Worm (Caenorhabditis elegans) whole organism, late embryonic: ENCODE data around the gene nlp-36.

Experiments used
- C38D4.7 ChIP-seq: fragments of 200-800 bp; sonication (Bioruptor generic); optimal IDR thresholded peaks from 2 replicates; lab custom pipeline; 2018; ENCODE audit warnings: mild to moderate bottlenecking, missing genetic modification characterization, moderate library complexity, missing compliant biosample characterization
- K09A11.1 ChIP-seq: sonication (generic microtip); optimal IDR thresholded peaks from 2 replicates; lab custom pipeline; 2017; ENCODE audit warnings: antibody characterized with exemption, mild to moderate bottlenecking, missing genetic modification characterization, missing compliant biosample characterization; ENCODE audit not compliant: insufficient read depth
- Y22D7AL.16 ChIP-seq: sonication (generic microtip); optimal IDR thresholded peaks from 2 replicates; lab custom pipeline; 2016; ENCODE audit warnings: missing genetic modification characterization, missing compliant biosample characterization
- ahr-1 ChIP-seq: sonication (generic microtip); optimal IDR thresholded peaks from 2 replicates; lab custom pipeline; 2016; ENCODE audit warnings: missing genetic modification characterization, missing compliant biosample characterization
- ceh-19 ChIP-seq: fragments of 200-800 bp; sonication (Bioruptor generic); optimal IDR thresholded peaks from 2 replicates; lab custom pipeline; 2018; ENCODE audit warnings: mild to moderate bottlenecking, missing genetic modification characterization, missing compliant biosample characterization
- ceh-24 ChIP-seq: sonication (generic microtip); optimal IDR thresholded peaks from 2 replicates; lab custom pipeline; 2016; ENCODE audit warnings: mild to moderate bottlenecking, missing genetic modification characterization, missing compliant biosample characterization
- ceh-30 ChIP-seq: fragments of 150-350 bp; optimal IDR thresholded peaks from 2 replicates; lab custom pipeline; 2014; ENCODE audit warnings: missing biosample characterization, missing genetic modification characterization
- ceh-31 ChIP-seq: sonication (generic microtip); optimal IDR thresholded peaks from 2 replicates; lab custom pipeline; 2016; ENCODE audit warnings: missing genetic modification characterization, missing compliant biosample characterization
- ceh-34 ChIP-seq: sonication (generic microtip); optimal IDR thresholded peaks from 2 replicates; lab custom pipeline; 2016; ENCODE audit warnings: mild to moderate bottlenecking, missing genetic modification characterization, missing compliant biosample characterization
- ceh-45 ChIP-seq: fragments of 200-800 bp; sonication (Bioruptor generic); IDR thresholded peaks from 2 replicates; pipeline ENCODE4 v1.3.6; 2022; ENCODE audit warnings: missing genetic modification reagents, missing genetic modification characterization, missing compliant biosample characterization
- ceh-48 ChIP-seq: sonication (generic microtip); optimal IDR thresholded peaks from 2 replicates; lab custom pipeline; 2016; ENCODE audit warnings: missing genetic modification characterization, inconsistent platforms, missing compliant biosample characterization
- ceh-6 ChIP-seq: fragments of 200-800 bp; sonication (Bioruptor generic); optimal IDR thresholded peaks from 2 replicates; lab custom pipeline; 2018; ENCODE audit warnings: mild to moderate bottlenecking, missing genetic modification characterization, missing compliant biosample characterization
- ceh-9 ChIP-seq: sonication (generic microtip); optimal IDR thresholded peaks from 2 replicates; lab custom pipeline; 2016; ENCODE audit warnings: mild to moderate bottlenecking, missing genetic modification characterization, inconsistent platforms, missing compliant biosample characterization
- dve-1 ChIP-seq: sonication (generic microtip); optimal IDR thresholded peaks from 2 replicates; lab custom pipeline; 2017; ENCODE audit warnings: antibody characterized with exemption, mild to moderate bottlenecking, missing genetic modification characterization, missing compliant biosample characterization
- elt-2 ChIP-seq: sonication (generic microtip); optimal IDR thresholded peaks from 2 replicates; lab custom pipeline; 2016; ENCODE audit warnings: missing genetic modification reagents, missing genetic modification characterization, missing compliant biosample characterization
- elt-4 ChIP-seq: sonication (generic microtip); optimal IDR thresholded peaks from 2 replicates; lab custom pipeline; 2016; ENCODE audit warnings: missing genetic modification characterization, missing compliant biosample characterization
- ets-4 ChIP-seq: sonication (generic microtip); optimal IDR thresholded peaks from 2 replicates; lab custom pipeline; 2016; ENCODE audit warnings: missing genetic modification characterization, missing compliant biosample characterization
- eyg-1 ChIP-seq: sonication (generic microtip); optimal IDR thresholded peaks from 2 replicates; lab custom pipeline; 2016; ENCODE audit warnings: missing genotype, missing genetic modification characterization, missing compliant biosample characterization
- fkh-6 ChIP-seq: sonication (generic microtip); optimal IDR thresholded peaks from 2 replicates; lab custom pipeline; 2016; ENCODE audit warnings: missing genetic modification characterization, missing compliant biosample characterization
- hlh-30 ChIP-seq: sonication (generic microtip); optimal IDR thresholded peaks from 2 replicates; lab custom pipeline; 2017; ENCODE audit warnings: antibody characterized with exemption, missing genetic modification characterization, missing compliant biosample characterization; ENCODE audit not compliant: insufficient read depth
- lim-6 ChIP-seq: sonication (generic microtip); optimal IDR thresholded peaks from 2 replicates; lab custom pipeline; 2016; ENCODE audit warnings: missing genetic modification characterization, missing compliant biosample characterization
- nhr-11 ChIP-seq: fragments of 150-350 bp; optimal IDR thresholded peaks from 2 replicates; lab custom pipeline; 2014; ENCODE audit warnings: missing biosample characterization, missing genetic modification characterization
- nhr-232 ChIP-seq: sonication (generic microtip); optimal IDR thresholded peaks from 2 replicates; lab custom pipeline; 2016; ENCODE audit warnings: missing genetic modification characterization, missing compliant biosample characterization
- npax-4 ChIP-seq: sonication (generic microtip); optimal IDR thresholded peaks from 2 replicates; lab custom pipeline; 2016; ENCODE audit warnings: missing genetic modification characterization, missing compliant biosample characterization
- pag-3 ChIP-seq: sonication (generic microtip); optimal IDR thresholded peaks from 2 replicates; lab custom pipeline; 2016; ENCODE audit warnings: missing compliant biosample characterization, missing genetic modification characterization, borderline replicate concordance
- pax-1 ChIP-seq: fragments of 150-350 bp; optimal IDR thresholded peaks from 2 replicates; lab custom pipeline; 2014; ENCODE audit warnings: missing biosample characterization, missing genetic modification characterization
- pha-2 ChIP-seq: sonication (generic microtip); optimal IDR thresholded peaks from 2 replicates; lab custom pipeline; 2017; ENCODE audit warnings: mild to moderate bottlenecking, missing genetic modification characterization, missing compliant biosample characterization
- pha-4 ChIP-seq: fragments of 150-350 bp; optimal IDR thresholded peaks from 2 replicates; lab custom pipeline; 2018; ENCODE audit warnings: missing biosample characterization, missing genetic modification reagents, missing genetic modification characterization
- ref-2 ChIP-seq: sonication (generic microtip); optimal IDR thresholded peaks from 2 replicates; lab custom pipeline; 2016; ENCODE audit warnings: missing genetic modification characterization, missing compliant biosample characterization
- rnt-1 ChIP-seq: sonication (generic microtip); optimal IDR thresholded peaks from 2 replicates; lab custom pipeline; 2016; ENCODE audit warnings: missing genetic modification characterization, missing compliant biosample characterization
- sdc-2 ChIP-seq: sonication (generic microtip); optimal IDR thresholded peaks from 2 replicates; lab custom pipeline; 2016; ENCODE audit warnings: missing genotype, missing genetic modification characterization, missing compliant biosample characterization
- sox-2 ChIP-seq: fragments of 200-800 bp; sonication (Bioruptor generic); IDR thresholded peaks from 2 replicates; pipeline ENCODE4 v1.3.6; 2022; ENCODE audit warnings: missing genetic modification reagents, missing genetic modification characterization, missing compliant biosample characterization
- sox-4 ChIP-seq: sonication (generic microtip); optimal IDR thresholded peaks from 2 replicates; lab custom pipeline; 2017; ENCODE audit warnings: mild to moderate bottlenecking, missing genetic modification characterization, inconsistent platforms, missing compliant biosample characterization
- tbx-2 ChIP-seq: sonication (generic microtip); optimal IDR thresholded peaks from 2 replicates; lab custom pipeline; 2016; ENCODE audit warnings: missing genetic modification characterization, missing compliant biosample characterization
- tbx-7 ChIP-seq: sonication (generic microtip); optimal IDR thresholded peaks from 2 replicates; lab custom pipeline; 2016; ENCODE audit warnings: missing genotype, missing genetic modification characterization, missing compliant biosample characterization
- unc-55 ChIP-seq: sonication (generic microtip); optimal IDR thresholded peaks from 2 replicates; lab custom pipeline; 2017; ENCODE audit warnings: missing biosample characterization, missing genetic modification reagents, missing genetic modification characterization
- zip-5 ChIP-seq: sonication (generic microtip); optimal IDR thresholded peaks from 2 replicates; lab custom pipeline; 2016; ENCODE audit warnings: missing genetic modification characterization, missing compliant biosample characterization
- ztf-16 ChIP-seq: sonication (generic microtip); optimal IDR thresholded peaks from 2 replicates; lab custom pipeline; 2017; ENCODE audit warnings: missing genetic modification characterization, missing compliant biosample characterization

nlp-36 gene

DNA sequence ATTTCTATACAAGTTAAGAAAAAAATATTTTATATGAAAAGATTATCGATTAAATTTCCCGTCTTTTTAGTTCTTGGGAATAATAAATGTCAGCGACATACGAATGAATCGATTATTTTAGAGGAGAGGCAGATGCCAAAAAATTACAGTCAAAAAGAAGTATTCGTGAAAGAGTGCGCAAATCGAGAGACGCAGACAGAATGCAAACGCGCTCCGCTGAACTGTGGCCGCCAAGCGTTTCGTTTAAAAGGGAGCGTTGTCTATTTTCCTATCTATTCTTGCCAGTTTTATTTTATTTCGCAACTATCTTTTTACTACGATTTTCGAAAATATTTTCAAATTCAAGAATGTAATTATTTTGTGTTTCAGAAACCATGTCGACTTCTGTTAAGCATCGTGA, 21.4 kb upstream of the nlp-36 start, which contains the start of gene baf-1:
Gene baf-1, plus strand, starts transcription at position 370 of the 400 bp plus-strand sequence.
- TF ChIP-seq rnt-1 (tag; lab: Kevin White, UChicago) = no peak
- TF ChIP-seq pag-3 (tag; lab: Kevin White, UChicago) = no peak
- no peak for TF ChIP-seq ceh-24
- TF ChIP-seq nhr-11 (tag; lab: Kevin White, UChicago) = no peak
- no peak for TF ChIP-seq pha-4 (tag; lab: Kevin White, UChicago)
- TF ChIP-seq lim-6 (tag; lab: Kevin White, UChicago) = no peak
- peak; percentile 52 for TF ChIP-seq ceh-31 (tag; lab: Kevin White, UChicago)
- TF ChIP-seq C38D4.7 (GFP tag; lab: Kevin White, UChicago) = no peak
- TF ChIP-seq elt-2 (tag; lab: Kevin White, UChicago) = peak; percentile 40
- TF ChIP-seq, all 69 proteins: peak for 2

DNA sequence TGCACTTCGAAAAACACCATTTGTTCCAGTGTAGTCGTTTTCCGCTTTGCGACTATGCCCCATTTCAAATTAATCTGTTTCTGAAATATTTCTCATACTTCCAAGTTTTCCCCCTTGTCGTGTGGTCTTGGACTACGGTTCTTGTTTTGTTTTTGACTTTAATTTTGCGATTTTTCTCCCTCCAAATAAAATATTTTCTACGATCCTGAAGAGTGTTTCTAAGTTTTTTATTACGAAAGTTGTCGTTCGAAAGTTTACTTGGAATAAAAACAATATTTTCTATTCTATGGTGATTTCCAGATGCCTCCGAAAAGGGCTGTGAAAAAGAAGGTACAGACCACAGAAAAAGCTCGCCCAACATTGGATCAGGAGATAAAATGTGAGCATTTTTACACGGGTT, 20.7 kb upstream of the nlp-36 start, which contains the start of gene tag-342:
Gene tag-342, plus strand, starts transcription at position 301 of the 400 bp plus-strand sequence.
- no peak for TF ChIP-seq ref-2
- no peak for TF ChIP-seq elt-4 (tag; lab: Kevin White, UChicago)
- TF ChIP-seq tbx-2 (tag; lab: Kevin White, UChicago) = no peak
- TF ChIP-seq eyg-1 (tag; lab: Kevin White, UChicago) = no peak
- no peak for TF ChIP-seq ceh-6 (GFP tag; lab: Kevin White, UChicago)
- no peak for TF ChIP-seq tbx-7 (tag; lab: Kevin White, UChicago)
- TF ChIP-seq ztf-16 = no peak
- no peak for TF ChIP-seq pha-2
- no peak for TF ChIP-seq dve-1 (tag; lab: Kevin White, UChicago)
- TF ChIP-seq hlh-30 (tag; lab: Kevin White, UChicago) = no peak
- TF ChIP-seq ceh-34 = no peak
- TF ChIP-seq ceh-30 (tag; lab: Kevin White, UChicago) = no peak
- no peak for TF ChIP-seq ceh-19 (GFP tag; lab: Kevin White, UChicago)
- TF ChIP-seq K09A11.1 = no peak
- no peak for TF ChIP-seq zip-5 (tag; lab: Kevin White, UChicago)
- TF ChIP-seq sox-4 (tag; lab: Kevin White, UChicago) = no peak
- no peak for TF ChIP-seq ceh-48 (tag; lab: Kevin White, UChicago)
- TF ChIP-seq elt-2 (tag; lab: Kevin White, UChicago) = no peak
- TF ChIP-seq, all 69 proteins: peak for 0

DNA sequence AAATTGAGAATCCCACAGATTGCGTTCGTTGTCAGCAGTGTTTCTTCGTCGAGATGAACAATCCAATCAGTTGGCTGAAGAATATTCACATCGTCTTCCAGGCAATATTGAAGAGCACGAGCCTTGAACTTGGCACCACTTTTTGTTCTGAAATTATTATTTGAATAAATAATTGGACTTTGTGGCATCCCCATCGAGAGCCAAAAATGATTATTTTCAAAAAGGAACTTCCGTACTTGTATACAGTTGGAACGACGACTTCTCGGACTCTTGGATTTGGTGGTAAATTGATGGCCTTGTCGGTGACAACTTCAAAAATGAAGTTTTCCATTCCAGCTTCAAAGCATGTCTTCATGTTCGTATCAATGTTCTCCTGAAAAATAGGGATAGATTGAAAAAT, 16.5 kb upstream of the nlp-36 start:
- TF ChIP-seq sox-4 (tag; lab: Kevin White, UChicago) (no peak), pag-3 (tag; lab: Kevin White, UChicago) (no peak), sox-2 (no peak), nhr-232 (tag; lab: Kevin White, UChicago) (no peak), Y22D7AL.16 (tag; lab: Kevin White, UChicago) (no peak), fkh-6 (tag; lab: Kevin White, UChicago) (no peak), sdc-2 (tag; lab: Kevin White, UChicago) (no peak), pax-1 (tag; lab: Kevin White, UChicago) (no peak), dve-1 (tag; lab: Kevin White, UChicago) (no peak)

DNA sequence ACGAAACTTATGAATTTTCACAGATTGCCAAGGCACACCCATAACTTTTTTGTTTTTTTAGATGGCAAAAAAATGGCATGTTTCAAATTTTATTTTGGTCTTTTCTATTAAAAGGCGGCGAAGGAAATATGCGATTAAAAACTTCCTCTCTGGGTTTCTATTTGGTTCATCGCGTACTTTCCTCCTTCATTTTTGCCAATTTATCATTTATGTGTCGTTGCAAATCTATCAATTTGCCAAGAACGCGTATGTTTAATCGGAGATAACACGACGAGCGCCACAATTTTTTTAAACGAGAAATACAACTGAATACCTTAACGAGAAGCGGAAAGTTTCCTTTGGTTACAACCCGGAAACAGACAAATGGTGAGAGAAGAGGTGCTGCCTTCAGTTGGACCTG, 16.1 kb upstream of the nlp-36 start:
- TF ChIP-seq pax-1 (tag; lab: Kevin White, UChicago) = no peak
- TF ChIP-seq ceh-9 = no peak
- no peak for TF ChIP-seq eyg-1 (tag; lab: Kevin White, UChicago)
- no peak for TF ChIP-seq ets-4 (tag; lab: Kevin White, UChicago)
- no peak for TF ChIP-seq nhr-11 (tag; lab: Kevin White, UChicago)
- TF ChIP-seq ahr-1 = no peak
- no peak for TF ChIP-seq zip-5 (tag; lab: Kevin White, UChicago)
- no peak for TF ChIP-seq unc-55
- no peak for TF ChIP-seq Y22D7AL.16 (tag; lab: Kevin White, UChicago)
- no peak for TF ChIP-seq ceh-45
- no peak for TF ChIP-seq npax-4
- no peak for TF ChIP-seq dve-1 (tag; lab: Kevin White, UChicago)
- TF ChIP-seq pag-3 (tag; lab: Kevin White, UChicago) = no peak
- no peak for TF ChIP-seq pha-2
